Worm (Caenorhabditis elegans) whole organism, L2 larva: Measurements from ENCODE around the gene abf-6.

Source experiments
- ceh-82 ChIP-seq: fragments of 150-350 bp; optimal IDR thresholded peaks from 2 replicates; lab custom pipeline; 2014; ENCODE audit warnings: missing biosample characterization, missing genetic modification characterization
- dmd-4 ChIP-seq: sonication (generic microtip); optimal IDR thresholded peaks from 2 replicates; lab custom pipeline; 2017; ENCODE audit warnings: missing biosample characterization, missing genetic modification characterization
- mbf-1 ChIP-seq: sonication (generic microtip); optimal IDR thresholded peaks from 2 replicates; lab custom pipeline; 2017; ENCODE audit warnings: missing biosample characterization, missing genetic modification characterization

- no peak for TF ChIP-seq mbf-1 (tag; lab: Kevin White, UChicago)
- no peak for TF ChIP-seq ceh-82
- no peak for TF ChIP-seq dmd-4 (tag; lab: Kevin White, UChicago)
Measured at ce11 chrX:12781712-12782444, 12.0 kb upstream of the abf-6 start, which contains the start of gene alh-13.
